Fruit fly (Drosophila melanogaster) Kc167 (cell line): ENCODE data around the gene Pde9.

ENCODE experiments used
- Myc ChIP-seq: fragments of >200 bp; optimal IDR thresholded peaks from 2 replicates; lab custom pipeline; 2017; ENCODE audit warnings: missing external identifiers
- Sin3A ChIP-seq: fragments of >200 bp; optimal IDR thresholded peaks from 2 replicates; lab custom pipeline; 2018; ENCODE audit warnings: missing external identifiers
- h ChIP-seq: fragments of >200 bp; optimal IDR thresholded peaks from 3 replicates; lab custom pipeline; 2018; ENCODE audit warnings: missing external identifiers
- insv ChIP-seq: fragments of >200 bp; optimal IDR thresholded peaks from 3 replicates; lab custom pipeline; 2018; ENCODE audit warnings: missing external identifiers
- psq ChIP-seq: fragments of >200 bp; optimal IDR thresholded peaks from 2 replicates; lab custom pipeline; 2017; ENCODE audit warnings: missing external identifiers
- ttk ChIP-seq: sonication (Bioruptor generic); optimal IDR thresholded peaks from 2 replicates; lab custom pipeline; 2017; ENCODE audit warnings: missing external identifiers

Pde9 gene

DNA sequence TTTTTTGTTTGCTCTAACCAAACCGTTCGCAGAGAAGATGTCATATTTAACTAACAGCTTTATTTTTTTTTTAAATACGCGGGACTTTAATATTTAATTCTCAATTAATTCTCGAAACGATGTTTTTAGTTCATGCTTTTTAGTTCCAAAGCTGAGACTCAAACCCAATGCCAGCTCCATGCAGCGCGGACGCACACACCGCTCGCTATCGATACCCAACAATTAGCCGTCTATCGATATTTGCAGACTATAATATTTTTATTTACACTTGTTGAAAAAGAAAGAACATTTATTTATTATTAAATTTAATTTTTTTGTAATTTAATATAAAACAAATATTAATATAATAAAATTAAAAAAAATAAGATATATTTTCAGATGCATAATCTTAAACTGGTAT is 132.5 kb downstream of the Pde9 start:
- no peak for TF ChIP-seq h
- TF ChIP-seq ttk (lab: Kevin White, UChicago) = no peak
- TF ChIP-seq Sin3A (lab: Kevin White, UChicago) = no peak
- no peak for TF ChIP-seq Myc (lab: Kevin White, UChicago)
- TF ChIP-seq psq = no peak
- TF ChIP-seq insv = no peak

DNA sequence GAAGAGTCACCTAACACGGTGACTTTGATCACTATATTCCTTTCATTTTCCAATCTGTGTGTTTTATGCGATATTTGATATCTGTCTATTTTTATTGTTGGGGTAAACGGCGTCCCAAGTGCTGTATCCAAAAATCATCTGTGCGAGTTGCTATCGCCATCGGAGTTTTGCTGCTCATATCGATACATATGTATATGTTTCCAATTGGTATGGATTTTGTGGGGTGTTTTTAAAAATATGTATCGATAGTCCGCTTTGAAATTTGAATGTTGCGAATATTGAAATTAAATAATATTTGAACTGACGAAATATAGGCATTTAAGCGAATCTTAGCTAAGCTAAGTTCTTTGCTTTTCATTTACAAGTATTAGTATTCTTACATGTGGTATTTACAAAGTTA is 133.7 kb downstream of the Pde9 start, which contains the start of gene pira:
pira (minus strand) TSS at position 145 of the 400 bp plus-strand sequence.
- TF ChIP-seq insv = no peak
- TF ChIP-seq h = no peak
- TF ChIP-seq ttk (lab: Kevin White, UChicago) = no peak
- TF ChIP-seq Myc (lab: Kevin White, UChicago) = no peak
- no peak for TF ChIP-seq Sin3A (lab: Kevin White, UChicago)
- no peak for TF ChIP-seq psq

DNA sequence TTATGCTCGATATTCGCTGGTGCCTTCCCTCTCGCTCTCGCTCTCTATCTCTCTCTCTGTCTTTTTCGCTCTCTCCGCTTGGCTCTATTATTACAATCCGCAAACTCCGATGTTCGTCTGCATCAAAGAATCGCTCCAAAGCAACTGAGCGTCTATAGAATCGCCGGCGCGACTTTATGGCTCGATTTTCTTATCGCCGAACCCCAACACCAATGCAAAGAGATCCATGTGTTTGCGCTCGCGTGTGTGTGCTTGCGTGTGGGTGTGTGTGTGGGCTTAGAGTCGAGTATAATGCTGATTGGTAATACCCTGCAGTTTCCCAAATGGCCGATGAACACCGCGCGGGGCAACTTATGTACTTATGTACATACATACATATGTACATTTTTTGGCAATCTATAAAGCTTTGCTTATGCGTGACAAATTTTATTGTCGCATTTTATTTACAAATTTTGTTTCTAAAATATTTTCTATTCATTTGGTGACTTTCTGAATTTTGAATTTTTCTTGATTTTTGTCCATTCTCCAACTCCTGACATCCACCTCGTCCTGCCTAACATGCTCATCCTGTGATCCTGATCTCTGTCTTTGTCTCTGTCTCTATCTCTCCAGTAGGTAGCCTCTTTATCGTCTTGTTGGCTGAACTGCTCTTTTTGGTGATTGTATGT is 136.5 kb downstream of the Pde9 start, which contains the start of gene Paics:
Paics (minus strand) TSS at position 152 of the 668 bp plus-strand sequence.
- TF ChIP-seq Sin3A (lab: Kevin White, UChicago) (no peak), insv (no peak), psq (no peak), Myc (lab: Kevin White, UChicago) (no peak), ttk (lab: Kevin White, UChicago) (no peak), h (no peak)

DNA sequence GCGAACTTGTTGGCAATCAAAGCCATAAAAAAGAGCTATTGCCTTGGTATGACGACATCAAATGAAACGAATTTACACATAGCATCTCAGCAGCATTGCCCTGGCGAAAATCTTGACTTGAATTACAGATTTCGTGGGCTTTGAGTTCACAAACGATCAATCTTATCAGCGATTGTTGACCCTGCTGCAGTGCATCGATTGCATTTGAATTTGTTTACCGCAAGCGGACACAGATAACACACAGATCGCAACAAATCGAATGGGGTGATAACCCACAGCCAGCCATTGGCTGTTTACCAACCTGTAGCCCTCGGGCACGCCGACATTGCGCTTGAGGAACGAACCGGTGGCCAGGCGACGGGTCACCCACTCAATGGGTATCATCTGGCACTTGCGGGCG is 138.0 kb downstream of the Pde9 start:
- TF ChIP-seq insv (no peak), Sin3A (lab: Kevin White, UChicago) (no peak), psq (no peak), Myc (lab: Kevin White, UChicago) (no peak), h (no peak), ttk (lab: Kevin White, UChicago) (no peak)

dm6 chrX:12757075-12757474 is 140.1 kb downstream of the Pde9 start:
- TF ChIP-seq insv (no peak), ttk (lab: Kevin White, UChicago) (no peak), psq (no peak), h (no peak), Myc (lab: Kevin White, UChicago) (no peak), Sin3A (lab: Kevin White, UChicago) (no peak)

DNA sequence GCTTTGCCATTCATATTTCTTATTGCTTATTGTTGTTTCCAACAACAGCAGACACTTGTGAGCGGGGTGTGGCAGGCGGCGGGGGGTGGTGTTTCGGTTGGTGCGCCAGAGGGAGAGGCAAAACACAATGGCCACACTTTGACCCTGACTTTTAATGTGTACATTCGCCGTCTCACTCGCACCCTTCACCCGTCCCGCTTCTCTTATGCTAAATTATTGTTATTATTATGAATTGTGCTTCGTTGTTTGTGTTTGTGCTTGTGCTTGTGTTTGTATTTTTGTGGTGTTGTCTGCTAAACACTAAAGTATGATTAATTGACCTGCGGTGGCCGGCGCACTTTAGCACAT is 140.8 kb downstream of the Pde9 start:
- no peak for TF ChIP-seq insv
- TF ChIP-seq psq = no peak
- no peak for TF ChIP-seq ttk (lab: Kevin White, UChicago)
- TF ChIP-seq h = no peak
- TF ChIP-seq Sin3A (lab: Kevin White, UChicago) = no peak
- no peak for TF ChIP-seq Myc (lab: Kevin White, UChicago)

DNA sequence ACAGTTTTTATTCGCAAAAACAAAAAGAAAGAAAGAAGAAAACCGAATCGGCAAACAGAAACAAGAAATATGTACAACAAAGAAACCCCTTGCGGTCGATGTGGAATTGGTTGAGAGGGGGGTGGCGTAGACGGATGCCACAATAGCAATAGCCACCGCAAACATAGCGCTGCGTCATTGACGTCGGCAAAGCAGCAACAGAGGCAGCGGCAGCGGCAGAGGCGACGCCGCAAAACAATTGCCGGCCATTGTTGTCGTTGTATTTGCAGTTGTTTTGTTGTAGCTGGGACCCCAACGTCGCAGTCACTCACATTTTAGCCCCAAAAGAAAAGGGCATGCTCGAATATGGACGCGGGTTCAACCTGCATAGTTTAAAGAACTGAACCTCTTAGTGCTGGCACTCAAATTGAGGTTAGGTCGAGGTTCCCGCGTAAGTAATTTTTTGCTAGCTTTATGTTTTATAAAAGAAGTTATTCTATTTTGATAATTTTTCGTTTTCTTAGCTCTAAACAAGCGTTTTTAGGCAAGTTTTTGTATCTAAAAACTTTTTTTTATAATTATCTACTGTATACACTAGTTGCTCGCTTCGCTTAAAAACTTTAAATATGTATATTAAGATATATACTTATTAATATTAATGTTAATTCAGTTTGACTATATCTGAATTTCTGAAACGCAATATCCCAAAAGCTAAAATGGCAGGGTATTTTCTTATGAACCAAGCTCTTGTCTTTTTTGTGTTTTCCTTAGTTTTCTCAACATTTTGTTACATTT is 141.3 kb downstream of the Pde9 start:
- TF ChIP-seq psq (no peak), h (peak; percentile 89), insv (peak; percentile 66)

- TF ChIP-seq psq (peak; percentile 29), Sin3A (lab: Kevin White, UChicago) (no peak)
Measured at dm6 chrX:12755017-12755563, 142.0 kb downstream of the Pde9 start.

DNA sequence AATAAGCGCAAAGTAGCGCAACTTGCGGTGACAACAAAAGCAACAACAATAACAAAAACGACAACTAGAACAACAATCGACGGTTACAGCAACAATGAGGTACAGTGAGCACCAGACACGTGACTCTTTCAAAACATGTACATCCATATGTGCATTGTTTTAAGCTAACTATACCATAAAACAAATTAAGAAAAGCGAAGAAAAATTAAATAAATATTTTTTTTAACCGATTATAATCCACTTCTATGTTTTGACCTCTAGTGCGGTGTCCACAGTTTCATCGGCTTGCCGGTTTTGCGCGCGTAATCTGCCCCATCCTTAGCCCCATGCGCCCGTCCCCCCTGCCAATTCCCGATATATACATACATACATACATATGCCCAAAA is 142.8 kb downstream of the Pde9 start:
- TF ChIP-seq h = no peak
- no peak for TF ChIP-seq ttk (lab: Kevin White, UChicago)
- peak; percentile 94 for TF ChIP-seq psq
- no peak for TF ChIP-seq Sin3A (lab: Kevin White, UChicago)

DNA sequence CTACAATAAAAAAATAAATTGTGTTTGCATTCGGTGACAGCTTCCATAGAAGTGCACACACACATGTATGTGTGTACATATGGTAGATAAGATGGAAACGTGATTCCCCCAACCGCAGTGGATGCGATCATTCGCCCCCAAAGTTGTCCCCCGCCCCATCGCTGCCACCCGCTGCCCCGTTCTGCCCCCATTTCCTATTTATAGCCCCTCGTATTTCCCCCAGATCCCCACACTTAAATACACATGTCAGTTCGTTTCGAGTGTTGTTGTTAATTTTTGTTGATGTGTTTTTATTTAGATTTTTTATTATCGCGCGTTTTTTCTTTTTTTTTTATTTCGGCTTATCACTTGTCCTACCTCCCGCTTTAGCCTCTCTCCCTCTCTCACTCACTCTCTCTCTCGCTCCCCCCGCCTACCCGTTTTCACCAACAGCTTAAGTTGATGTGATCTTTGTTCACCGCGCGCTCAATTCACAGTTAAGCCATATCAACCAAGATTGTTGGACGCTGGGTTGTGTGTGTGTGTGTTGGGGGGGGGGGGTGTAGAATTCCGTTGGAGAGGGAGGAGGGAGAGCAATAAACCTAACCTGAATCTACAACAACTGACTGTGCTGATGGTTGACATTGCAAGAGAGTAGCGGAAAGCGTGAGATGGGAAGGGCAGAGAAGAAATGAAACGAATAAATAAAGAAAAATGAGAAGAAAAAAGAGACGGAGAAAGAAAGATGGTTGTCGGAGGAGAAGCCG is 143.4 kb downstream of the Pde9 start:
- peak; percentile 55 for TF ChIP-seq insv
- TF ChIP-seq Myc (lab: Kevin White, UChicago) = no peak
- TF ChIP-seq ttk (lab: Kevin White, UChicago) = no peak
- TF ChIP-seq h = peak; percentile 53
- TF ChIP-seq psq = peak; percentile 96
- TF ChIP-seq Sin3A (lab: Kevin White, UChicago) = no peak

- TF ChIP-seq insv (no peak), ttk (lab: Kevin White, UChicago) (no peak), Myc (lab: Kevin White, UChicago) (no peak), Sin3A (lab: Kevin White, UChicago) (no peak), psq (peak; percentile 72), h (no peak)
Measured at dm6 chrX:12752196-12752595, 144.9 kb downstream of the Pde9 start.

DNA sequence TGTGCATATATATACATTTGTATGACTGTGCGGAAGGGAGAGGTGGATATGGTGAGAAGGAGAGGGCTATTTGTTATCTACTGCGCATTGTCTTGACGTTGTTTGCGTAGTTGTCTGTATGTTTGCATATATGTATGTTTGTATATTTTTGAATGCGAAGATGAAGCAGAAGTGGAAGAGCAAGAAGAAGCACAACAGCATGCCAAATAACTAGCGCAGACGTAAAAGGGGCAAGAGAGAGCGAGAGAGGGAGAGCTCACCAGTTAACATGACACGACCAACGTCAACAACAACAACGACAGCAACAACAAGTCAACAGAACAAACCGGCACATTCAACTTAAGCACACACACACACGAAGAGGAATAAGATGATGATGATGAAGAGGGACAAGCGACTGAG is 145.3 kb downstream of the Pde9 start:
- no peak for TF ChIP-seq ttk (lab: Kevin White, UChicago)
- TF ChIP-seq psq = peak; percentile 67
